Worm (Caenorhabditis elegans): ENCODE data around the gene frpr-21.

DNA sequence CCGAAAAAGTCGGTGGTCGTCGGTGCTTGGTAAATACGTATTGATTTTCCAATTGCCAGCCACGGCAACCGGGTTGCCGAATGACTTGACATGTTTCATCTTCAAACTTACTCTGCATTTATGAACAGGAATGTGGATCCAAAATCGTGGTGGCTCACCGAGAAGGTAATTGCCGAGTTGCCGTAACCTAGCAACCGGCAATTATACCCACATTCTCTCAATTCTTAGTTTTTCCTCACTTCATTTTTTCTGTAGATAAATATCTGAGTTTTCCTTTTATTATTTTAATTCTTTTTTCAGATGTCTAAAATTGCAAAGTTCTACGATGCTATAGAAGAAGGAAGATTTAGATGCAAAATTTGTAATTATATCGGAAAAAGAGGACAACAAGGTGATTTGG lies 30.8 kb upstream of the frpr-21 start, which contains the start of gene ZK673.4:
- TF ChIP-seq lin-40 (tag; optimal IDR thresholded peaks at IDR 0.05) (no peak), zfh-2 (GFP tag; conservative IDR thresholded peaks at IDR 0.05) (no peak), mxl-1 (tag; optimal IDR thresholded peaks at IDR 0.05) (no peak), ZK185.1 (tag; optimal IDR thresholded peaks at IDR 0.05; ENCODE audit: poor library complexity, severe bottlenecking) (no peak), gei-17 (GFP tag; optimal IDR thresholded peaks at IDR 0.05) (no peak), snpc-4 (GFP tag; optimal IDR thresholded peaks at IDR 0.05) (no peak), snpc-4 (tag; optimal IDR thresholded peaks at IDR 0.05) (no peak), cebp-1 (GFP tag; IDR thresholded peaks at IDR 0.05) (no peak), cebp-1 (tag; optimal IDR thresholded peaks at IDR 0.05) (no peak), madf-6 (GFP tag; IDR thresholded peaks at IDR 0.05) (no peak), ceh-40 (GFP tag; IDR thresholded peaks at IDR 0.05) (no peak), nfya-1 (tag; optimal IDR thresholded peaks at IDR 0.05; ENCODE audit: borderline replicate concordance, insufficient read depth) (no peak), B0019.2 (GFP tag; conservative IDR thresholded peaks at IDR 0.05) (no peak)

Measured in whole organism, young adult.